Fruit fly (Drosophila melanogaster): Measurements from ENCODE around the gene Qsox4.

Qsox4 gene

dm6 chr3R:23678349-23679193 lies 24.0 kb upstream of the Qsox4 start, which contains the start of gene GILT2 (continued):
- TF ChIP-seq cad (GFP tag; optimal IDR thresholded peaks at IDR 0.05) (no peak), CG7786 (GFP tag; optimal IDR thresholded peaks at IDR 0.05) (peak; percentile 13), fd64A (GFP tag; optimal IDR thresholded peaks at IDR 0.05) (peak; percentile 76), grau (tag; optimal IDR thresholded peaks at IDR 0.05) (peak; percentile 92), ci (GFP tag; IDR thresholded peaks at IDR 0.05) (peak; percentile 94), vfl (GFP tag; optimal IDR thresholded peaks at IDR 0.05) (peak; percentile 48), CG3163 (GFP tag; optimal IDR thresholded peaks at IDR 0.05) (no peak), tin (GFP tag; optimal IDR thresholded peaks at IDR 0.05) (peak; percentile 89), Xrp1 (GFP tag; IDR thresholded peaks at IDR 0.05) (peak; percentile 97), pfk (GFP tag; optimal IDR thresholded peaks at IDR 0.05) (no peak), pan (optimal IDR thresholded peaks at IDR 0.05) (no peak), pan (GFP tag; optimal IDR thresholded peaks at IDR 0.05 in 1 of 2, IDR thresholded peaks at IDR 0.05 in 1 of 2) (peak in 1 of 2 experiments; percentile 94), shn (GFP tag; optimal IDR thresholded peaks at IDR 0.05) (peak; percentile 28), CG2120 (GFP tag; optimal IDR thresholded peaks at IDR 0.05) (peak; percentile 89), CG12659 (GFP tag; optimal IDR thresholded peaks at IDR 0.05) (peak; percentile 94), CG13894 (tag; optimal IDR thresholded peaks at IDR 0.05) (peak; percentile 88), Ada2b (GFP tag; IDR thresholded peaks at IDR 0.05) (peak; percentile 91), lilli (GFP tag; optimal IDR thresholded peaks at IDR 0.05) (peak; percentile 87), CG9876 (GFP tag; optimal IDR thresholded peaks at IDR 0.05) (no peak), CG32767 (GFP tag; IDR thresholded peaks at IDR 0.05) (peak; percentile 94), CG11085 (GFP tag; IDR thresholded peaks at IDR 0.05) (peak; percentile 72), kah (GFP tag; optimal IDR thresholded peaks at IDR 0.05) (peak; percentile 88), Lpt (GFP tag; optimal IDR thresholded peaks at IDR 0.05) (no peak), CG11093 (GFP tag; IDR thresholded peaks at IDR 0.05) (peak; percentile 84), Ptx1 (GFP tag; IDR thresholded peaks at IDR 0.05) (peak; percentile 95), ac (GFP tag; optimal IDR thresholded peaks at IDR 0.05) (peak; percentile 57), zen (tag; optimal IDR thresholded peaks at IDR 0.05) (peak; percentile 93), CG6854 (GFP tag; optimal IDR thresholded peaks at IDR 0.05) (peak; percentile 91), Oaz (GFP tag; IDR thresholded peaks at IDR 0.05) (peak; percentile 82), CG1529 (GFP tag; optimal IDR thresholded peaks at IDR 0.05) (peak; percentile 87), ERR (GFP tag; optimal IDR thresholded peaks at IDR 0.05) (no peak), h (optimal IDR thresholded peaks at IDR 0.05) (no peak), YL-1 (GFP tag; optimal IDR thresholded peaks at IDR 0.05) (peak; percentile 74), odd (GFP tag; optimal IDR thresholded peaks at IDR 0.05) (peak; percentile 89), CG9797 (GFP tag; optimal IDR thresholded peaks at IDR 0.05) (peak; percentile 11), CG6813 (GFP tag; optimal IDR thresholded peaks at IDR 0.05) (peak; percentile 92), run (tag; optimal IDR thresholded peaks at IDR 0.05) (peak; percentile 83), Ets65A (GFP tag) (peak; percentile 1), nerfin-1 (tag; optimal IDR thresholded peaks at IDR 0.05) (peak; percentile 90), CG14965 (GFP tag; optimal IDR thresholded peaks at IDR 0.05; ENCODE audit: borderline replicate concordance) (no peak), CG11696 (GFP tag; IDR thresholded peaks at IDR 0.05) (peak; percentile 58), Hey (tag; optimal IDR thresholded peaks at IDR 0.05) (no peak), CG14667 (GFP tag; IDR thresholded peaks at IDR 0.05) (peak; percentile 83), CG18011 (GFP tag; optimal IDR thresholded peaks at IDR 0.05) (peak; percentile 78), CG9932 (GFP tag; IDR thresholded peaks at IDR 0.05) (peak; percentile 83), TFAM (GFP tag; optimal IDR thresholded peaks at IDR 0.05) (peak; percentile 34), C15 (GFP tag; IDR thresholded peaks at IDR 0.05) (peak; percentile 76), gt (GFP tag; IDR thresholded peaks at IDR 0.05) (peak; percentile 76), slou (GFP tag; optimal IDR thresholded peaks at IDR 0.05) (peak; percentile 57), CG31224 (GFP tag; IDR thresholded peaks at IDR 0.05) (peak; percentile 85), chm (GFP tag; IDR thresholded peaks at IDR 0.05) (peak; percentile 83)

Data from whole organism, embryonic.